Worm (Caenorhabditis elegans): ENCODE data around the gene VB0395L.1.

DNA sequence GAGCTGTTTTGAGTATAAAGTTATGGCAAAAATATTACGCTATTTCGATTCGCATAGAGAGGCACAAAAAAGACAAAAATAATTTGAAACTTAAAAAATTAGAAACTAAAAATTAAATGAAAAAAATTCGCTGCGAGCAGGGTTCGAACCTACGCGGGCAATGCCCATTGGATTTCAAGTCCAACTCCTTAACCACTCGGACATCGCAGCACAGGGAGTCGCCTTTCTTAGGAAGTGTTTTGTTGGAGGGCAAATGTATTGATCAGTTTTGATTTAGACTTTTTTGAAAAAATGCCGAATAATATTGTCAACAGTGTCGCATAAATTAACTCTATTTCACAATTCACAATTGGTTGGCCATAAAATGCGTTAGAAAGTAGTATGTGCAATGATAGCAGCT, 25.7 kb upstream of the VB0395L.1 start:
- TF ChIP-seq mdl-1 (tag; optimal IDR thresholded peaks at IDR 0.05) (no peak), unc-62 (GFP tag; optimal IDR thresholded peaks at IDR 0.05) (no peak), nhr-25 (tag; optimal IDR thresholded peaks at IDR 0.05) (no peak), pqm-1 (tag; optimal IDR thresholded peaks at IDR 0.05) (peak; percentile 34), sea-2 (GFP tag; optimal IDR thresholded peaks at IDR 0.05) (no peak), fkh-10 (GFP tag; optimal IDR thresholded peaks at IDR 0.05) (no peak), lin-15B (tag; optimal IDR thresholded peaks at IDR 0.05) (no peak), ceh-9 (tag; optimal IDR thresholded peaks at IDR 0.05) (no peak), mml-1 (tag; optimal IDR thresholded peaks at IDR 0.05) (no peak), nhr-237 (tag; optimal IDR thresholded peaks at IDR 0.05) (no peak), elt-2 (tag; optimal IDR thresholded peaks at IDR 0.05) (no peak), nhr-77 (tag; optimal IDR thresholded peaks at IDR 0.05) (no peak), nhr-11 (tag; optimal IDR thresholded peaks at IDR 0.05) (no peak), fkh-2 (tag; optimal IDR thresholded peaks at IDR 0.05) (no peak)
